Worm (Caenorhabditis elegans) whole organism, L1 larva: ENCODE results near the gene C05C12.6.

ENCODE experiments used
- C34B4.2 ChIP-seq: sonication (generic microtip); optimal IDR thresholded peaks from 2 replicates; lab custom pipeline; 2017; ENCODE audit warnings: mild to moderate bottlenecking, missing genetic modification characterization, missing compliant biosample characterization
- F16B12.6 ChIP-seq: fragments of 150-350 bp; optimal IDR thresholded peaks from 2 replicates; lab custom pipeline; 2014; ENCODE audit warnings: missing biosample characterization, missing genetic modification characterization
- Y116A8C.19 ChIP-seq: sonication (generic microtip); optimal IDR thresholded peaks from 2 replicates; lab custom pipeline; 2016; ENCODE audit warnings: missing compliant biosample characterization, missing genetic modification characterization, borderline replicate concordance
- aha-1 ChIP-seq: fragments of 150-350 bp; optimal IDR thresholded peaks from 2 replicates; lab custom pipeline; 2014; ENCODE audit warnings: missing biosample characterization, missing genetic modification characterization
- alr-1 ChIP-seq: fragments of 200-800 bp; sonication (Bioruptor generic); optimal IDR thresholded peaks from 2 replicates; lab custom pipeline; 2018; ENCODE audit warnings: borderline replicate concordance, mild to moderate bottlenecking, missing genetic modification characterization, missing compliant biosample characterization
- aly-2 ChIP-seq: fragments of 150-350 bp; optimal IDR thresholded peaks from 2 replicates; lab custom pipeline; 2014; ENCODE audit warnings: missing biosample characterization, missing genetic modification characterization
- ama-1 ChIP-seq: fragments of 150-350 bp; optimal IDR thresholded peaks from 2 replicates; lab custom pipeline; 2014
- ceh-63 ChIP-seq: fragments of 200-800 bp; sonication (Bioruptor generic); optimal IDR thresholded peaks from 2 replicates; lab custom pipeline; 2018; ENCODE audit warnings: mild to moderate bottlenecking, missing genetic modification characterization, missing compliant biosample characterization
- ceh-88 ChIP-seq: fragments of 200-800 bp; sonication (Bioruptor generic); IDR thresholded peaks from 2 replicates; pipeline ENCODE4 v1.3.6; 2022; ENCODE audit warnings: missing genetic modification characterization, missing compliant biosample characterization
- ceh-90 ChIP-seq: sonication (generic microtip); optimal IDR thresholded peaks from 2 replicates; lab custom pipeline; 2016; ENCODE audit warnings: missing genetic modification characterization, missing compliant biosample characterization
- ces-1 ChIP-seq: fragments of 150-350 bp; optimal IDR thresholded peaks from 2 replicates; lab custom pipeline; 2014; ENCODE audit warnings: missing biosample characterization, missing genetic modification reagents, missing genetic modification characterization
- dpl-1 ChIP-seq, 3 experiments: fragments of 150-350 bp in 2 of 3; sonication (generic microtip) in 1 of 3; optimal IDR thresholded peaks; 2 replicates each; lab custom pipeline; 2014 to 2017; ENCODE audit warnings: missing biosample characterization in 3 of 3, missing genetic modification characterization in 3 of 3, missing genetic modification reagents in 3 of 3
- dsc-1 ChIP-seq: sonication (generic microtip); optimal IDR thresholded peaks from 2 replicates; lab custom pipeline; 2016; ENCODE audit warnings: mild to moderate bottlenecking, missing genetic modification characterization, missing compliant biosample characterization
- efl-1 ChIP-seq, 4 experiments: fragments of 150-350 bp; optimal IDR thresholded peaks in 3 of 4; peaks in 1 of 4; 1 replicate in 1 of 4; 2 replicates in 3 of 4; lab custom pipeline; 2014; ENCODE audit warnings: missing biosample characterization in 2 of 4, missing genetic modification characterization in 2 of 4, missing genetic modification reagents in 2 of 4
- elt-2 ChIP-seq: sonication (generic microtip); optimal IDR thresholded peaks from 2 replicates; lab custom pipeline; 2016; ENCODE audit warnings: missing genetic modification characterization, mild to moderate bottlenecking, inconsistent platforms, missing compliant biosample characterization, missing genetic modification reagents
- fkh-10 ChIP-seq: sonication (generic microtip); optimal IDR thresholded peaks from 2 replicates; lab custom pipeline; 2017; ENCODE audit warnings: missing biosample characterization, missing genetic modification reagents, missing genetic modification characterization
- fkh-4 ChIP-seq: sonication (generic microtip); optimal IDR thresholded peaks from 2 replicates; lab custom pipeline; 2016; ENCODE audit warnings: missing compliant biosample characterization, missing genetic modification characterization, borderline replicate concordance
- fkh-8 ChIP-seq: sonication (generic microtip); optimal IDR thresholded peaks from 2 replicates; lab custom pipeline; 2016; ENCODE audit warnings: mild to moderate bottlenecking, missing genetic modification characterization, missing compliant biosample characterization
- fos-1 ChIP-seq: fragments of 150-350 bp; optimal IDR thresholded peaks from 2 replicates; lab custom pipeline; 2014; ENCODE audit warnings: missing biosample characterization, missing genetic modification characterization
- hpl-2 ChIP-seq: fragments of 150-350 bp; optimal IDR thresholded peaks from 2 replicates; lab custom pipeline; 2014; ENCODE audit warnings: missing biosample characterization, missing genetic modification reagents, missing genetic modification characterization
- lin-14 ChIP-seq: fragments of 200-800 bp; sonication (Bioruptor generic); optimal IDR thresholded peaks from 2 replicates; lab custom pipeline; 2018; ENCODE audit warnings: mild to moderate bottlenecking, missing genetic modification characterization, moderate library complexity, missing compliant biosample characterization
- lin-39 ChIP-seq: fragments of 150-350 bp; optimal IDR thresholded peaks from 2 replicates; lab custom pipeline; 2014; ENCODE audit warnings: missing biosample characterization, missing genetic modification reagents, missing genetic modification characterization
- lir-3 ChIP-seq: sonication (generic microtip); optimal IDR thresholded peaks from 2 replicates; lab custom pipeline; 2016; ENCODE audit warnings: mild to moderate bottlenecking, missing genetic modification characterization, moderate library complexity, missing compliant biosample characterization; ENCODE audit not compliant: poor library complexity
- lsy-2 ChIP-seq, 2 experiments: fragments of 150-350 bp; optimal IDR thresholded peaks; 2 replicates each; lab custom pipeline; 2014; ENCODE audit warnings: missing biosample characterization in 2 of 2, missing genetic modification characterization in 2 of 2
- mab-9 ChIP-seq: fragments of 200-800 bp; sonication (Bioruptor generic); IDR thresholded peaks from 2 replicates; pipeline ENCODE4 v1.3.6; 2022; ENCODE audit warnings: missing genetic modification reagents, missing genetic modification characterization, missing compliant biosample characterization
- mef-2 ChIP-seq: fragments of 150-350 bp; optimal IDR thresholded peaks from 2 replicates; lab custom pipeline; 2014; ENCODE audit warnings: missing biosample characterization, missing genetic modification characterization
- nhr-12 ChIP-seq: sonication (generic microtip); optimal IDR thresholded peaks from 2 replicates; lab custom pipeline; 2017; ENCODE audit warnings: missing biosample characterization, missing genetic modification characterization
- nhr-20 ChIP-seq: sonication (generic microtip); optimal IDR thresholded peaks from 2 replicates; lab custom pipeline; 2016; ENCODE audit warnings: mild to moderate bottlenecking, missing genetic modification characterization, missing compliant biosample characterization
- nhr-28 ChIP-seq: fragments of 150-350 bp; optimal IDR thresholded peaks from 2 replicates; lab custom pipeline; 2014; ENCODE audit warnings: missing biosample characterization, missing genetic modification characterization
- nhr-76 ChIP-seq: sonication (generic microtip); optimal IDR thresholded peaks from 2 replicates; lab custom pipeline; 2017; ENCODE audit warnings: missing biosample characterization, missing genetic modification characterization
- nhr-84 ChIP-seq: sonication (generic microtip); optimal IDR thresholded peaks from 2 replicates; lab custom pipeline; 2017; ENCODE audit warnings: missing biosample characterization, missing genetic modification characterization
- nhr-90 ChIP-seq: sonication (generic microtip); optimal IDR thresholded peaks from 2 replicates; lab custom pipeline; 2016; ENCODE audit warnings: mild to moderate bottlenecking, missing genetic modification characterization, missing compliant biosample characterization; ENCODE audit not compliant: poor library complexity
- pax-3 ChIP-seq: fragments of 200-800 bp; sonication (Bioruptor generic); optimal IDR thresholded peaks from 2 replicates; lab custom pipeline; 2018; ENCODE audit warnings: mild to moderate bottlenecking, missing genetic modification characterization, moderate library complexity, missing compliant biosample characterization
- pqm-1 ChIP-seq: sonication (generic microtip); optimal IDR thresholded peaks from 3 replicates; lab custom pipeline; 2017; ENCODE audit warnings: missing biosample characterization, missing genetic modification characterization
- skn-1 ChIP-seq: fragments of 150-350 bp; optimal IDR thresholded peaks from 2 replicates; lab custom pipeline; 2014; ENCODE audit warnings: missing biosample characterization, missing genetic modification characterization
- sptf-1 ChIP-seq: fragments of 150-350 bp; optimal IDR thresholded peaks from 2 replicates; lab custom pipeline; 2014; ENCODE audit warnings: missing biosample characterization, missing genetic modification characterization
- sup-37 ChIP-seq: fragments of 200-800 bp; sonication (Bioruptor generic); optimal IDR thresholded peaks from 2 replicates; lab custom pipeline; 2018; ENCODE audit warnings: mild to moderate bottlenecking, missing genetic modification characterization, missing compliant biosample characterization
- tlp-1 ChIP-seq: fragments of 150-350 bp; optimal IDR thresholded peaks from 2 replicates; lab custom pipeline; 2014; ENCODE audit warnings: missing biosample characterization, missing genetic modification characterization
- unc-30 ChIP-seq: sonication (generic microtip); optimal IDR thresholded peaks from 2 replicates; lab custom pipeline; 2017; ENCODE audit warnings: missing biosample characterization, missing genetic modification characterization
- unc-86 ChIP-seq: sonication (generic microtip); optimal IDR thresholded peaks from 2 replicates; lab custom pipeline; 2016; ENCODE audit warnings: missing genetic modification characterization, missing compliant biosample characterization
- vab-15 ChIP-seq: sonication (generic microtip); optimal IDR thresholded peaks from 2 replicates; lab custom pipeline; 2017; ENCODE audit warnings: missing genotype, mild to moderate bottlenecking, missing genetic modification characterization, missing compliant biosample characterization
- zip-4 ChIP-seq: fragments of 200-800 bp; sonication (Bioruptor generic); optimal IDR thresholded peaks from 2 replicates; lab custom pipeline; 2018; ENCODE audit warnings: mild to moderate bottlenecking, missing genetic modification characterization, moderate library complexity, missing compliant biosample characterization
- ztf-11 ChIP-seq, 2 experiments: sonication (generic microtip); optimal IDR thresholded peaks; 2 replicates each; lab custom pipeline; 2016 to 2017; ENCODE audit warnings: missing genetic modification characterization in 2 of 2, missing biosample characterization in 1 of 2, missing compliant biosample characterization in 1 of 2

The C05C12.6 gene

DNA sequence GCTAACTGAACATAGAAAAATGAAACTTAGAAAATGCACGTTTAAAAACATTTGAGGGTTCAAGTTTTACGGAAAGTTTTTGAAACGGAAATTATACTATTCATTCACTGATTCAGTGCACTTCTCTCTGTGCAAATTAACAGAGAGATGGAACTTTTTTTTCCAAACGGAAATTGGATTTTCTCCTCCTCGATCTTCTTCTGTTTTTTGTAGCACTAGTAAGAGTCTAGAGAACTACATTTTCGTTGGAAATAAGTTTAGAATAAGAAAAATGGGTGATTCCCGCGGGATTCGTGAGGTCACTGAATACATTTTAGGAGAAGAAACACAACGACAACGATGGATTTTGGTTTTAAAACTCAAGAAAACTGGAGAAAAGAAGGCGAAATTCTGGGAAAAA, 5.5 kb downstream of the C05C12.6 start:
- peak; percentile 49 for TF ChIP-seq lin-14 (GFP tag; lab: Kevin White, UChicago)
- TF ChIP-seq ceh-90, result no peak
- TF ChIP-seq tlp-1, result no peak

ce11 chrIV:11231376-11231775, 9.9 kb downstream of the C05C12.6 start:
- TF ChIP-seq ama-1, result no peak
- no peak for TF ChIP-seq fkh-8 (tag; lab: Kevin White, UChicago)
- TF ChIP-seq aha-1, result no peak
- no peak for TF ChIP-seq C34B4.2
- no peak for TF ChIP-seq sup-37 (GFP tag; lab: Kevin White, UChicago)
- TF ChIP-seq, all 84 proteins: peak for 0

DNA sequence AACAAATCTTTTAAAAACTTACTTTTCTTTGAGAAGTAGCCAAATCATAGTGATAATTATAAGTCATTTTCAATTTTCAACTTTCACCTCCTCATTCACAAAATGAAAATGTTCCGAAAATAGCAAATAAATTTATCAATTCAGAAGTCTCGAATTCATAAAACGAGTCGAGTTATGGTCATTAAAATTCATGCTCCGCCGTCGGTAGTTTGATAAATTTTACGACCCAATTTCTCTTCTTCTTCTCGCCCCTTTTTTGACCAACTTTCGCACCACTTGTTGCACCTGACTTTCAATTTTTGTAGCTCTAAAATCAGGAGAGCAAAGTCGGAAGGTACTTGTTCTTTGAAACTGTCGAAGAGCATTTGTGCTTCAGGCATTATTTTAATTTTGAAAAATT, 11.2 kb downstream of the C05C12.6 start, which contains the start of gene best-7:
best-7 (minus strand) TSS at position 239 of the 400 bp plus-strand sequence.
- TF ChIP-seq alr-1 (tag; lab: Kevin White, UChicago) (no peak), nhr-12 (no peak), zip-4 (GFP tag; lab: Kevin White, UChicago) (no peak), pax-3 (tag; lab: Kevin White, UChicago) (no peak), ama-1 (no peak), ztf-11 (tag; optimal IDR thresholded peaks at IDR 0.05; lab: Kevin White, UChicago) (no peak), fkh-10 (GFP tag; lab: Kevin White, UChicago) (no peak), nhr-76 (tag; lab: Kevin White, UChicago) (no peak), fos-1 (tag; lab: Kevin White, UChicago) (no peak), lsy-2 (tag; optimal IDR thresholded peaks at IDR 0.05; lab: Kevin White, UChicago) (no peak), skn-1 (tag; lab: Kevin White, UChicago) (no peak), dsc-1 (tag; lab: Kevin White, UChicago) (no peak), nhr-28 (tag; lab: Kevin White, UChicago) (no peak), F16B12.6 (tag; lab: Kevin White, UChicago) (no peak), ceh-63 (GFP tag; lab: Kevin White, UChicago) (no peak), unc-30 (tag; lab: Kevin White, UChicago) (no peak), mab-9 (no peak), vab-15 (no peak), nhr-20 (tag; lab: Kevin White, UChicago) (no peak), nhr-90 (tag; lab: Kevin White, UChicago) (no peak)

DNA sequence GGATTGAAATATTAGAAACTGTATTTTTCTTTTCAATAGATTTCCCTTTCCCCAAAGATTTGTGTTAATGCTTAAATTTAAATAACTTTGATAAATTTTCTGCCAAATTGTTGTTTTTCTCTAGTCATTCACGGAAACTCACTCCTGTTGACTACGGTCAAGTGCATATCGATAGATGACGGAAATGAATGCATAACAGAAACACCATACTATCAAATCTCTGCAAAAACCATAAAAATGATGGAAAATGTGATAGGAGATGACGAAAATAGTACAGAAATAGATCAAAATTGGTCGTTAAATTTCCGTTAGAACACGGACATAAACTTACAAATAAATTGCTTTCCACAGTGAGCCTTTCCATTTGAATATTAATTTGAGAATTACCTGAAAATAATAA, 12.3 kb downstream of the C05C12.6 start:
- TF ChIP-seq nhr-28 (tag; lab: Kevin White, UChicago) (no peak), efl-1 (optimal IDR thresholded peaks at IDR 0.05; lab: Kevin White, UChicago) (no peak), efl-1 (GFP tag; optimal IDR thresholded peaks at IDR 0.05 in 1 of 2; lab: Kevin White, UChicago) (peak in 1 of 2 experiments; percentile 78)
- TF ChIP-seq, all 84 proteins: peak for 1

- no peak for TF ChIP-seq ztf-11 (tag; optimal IDR thresholded peaks at IDR 0.05; lab: Kevin White, UChicago)
- TF ChIP-seq pqm-1, result no peak
- no peak for TF ChIP-seq hpl-2
- no peak for TF ChIP-seq vab-15
- no peak for TF ChIP-seq mef-2 (tag; lab: Kevin White, UChicago)
- TF ChIP-seq nhr-84 (tag; lab: Kevin White, UChicago), result no peak
- no peak for TF ChIP-seq lir-3 (tag; lab: Kevin White, UChicago)
- no peak for TF ChIP-seq Y116A8C.19 (tag; lab: Kevin White, UChicago)
- no peak for TF ChIP-seq ceh-88 (GFP tag; lab: Robert Waterston, UW)
- no peak for TF ChIP-seq dpl-1 (GFP tag; optimal IDR thresholded peaks at IDR 0.05; lab: Kevin White, UChicago)
- TF ChIP-seq ces-1, result no peak
- TF ChIP-seq lin-39, result no peak
- TF ChIP-seq pax-3 (tag; lab: Kevin White, UChicago), result no peak
- TF ChIP-seq mab-9, result no peak
- no peak for TF ChIP-seq aha-1
- no peak for TF ChIP-seq elt-2
- no peak for TF ChIP-seq aly-2
- TF ChIP-seq fkh-4 (tag; lab: Kevin White, UChicago), result no peak
- TF ChIP-seq unc-86 (tag; lab: Kevin White, UChicago), result no peak
- no peak for TF ChIP-seq sptf-1 (tag; lab: Kevin White, UChicago)
These were observed 14.7 kb downstream of the C05C12.6 start for ce11 chrIV:11226545-11226944.
